Worm (Caenorhabditis elegans) whole organism, L4 larva: Measurements from ENCODE around the gene M02B7.2.

Experiments
- aha-1 ChIP-seq: fragments of 150-350 bp; peaks from one replicate; lab custom pipeline; 2014; ENCODE audit warnings: missing biosample characterization, missing genetic modification characterization
- aly-2 ChIP-seq: sonication (generic microtip); optimal IDR thresholded peaks from 2 replicates; lab custom pipeline; 2018; ENCODE audit warnings: missing biosample characterization, missing genetic modification characterization
- ama-1 ChIP-seq: fragments of 150-350 bp; optimal IDR thresholded peaks from 2 replicates; lab custom pipeline; 2014; ENCODE audit warnings: inconsistent platforms, mixed read lengths
- ceh-28 ChIP-seq: fragments of 150-350 bp; optimal IDR thresholded peaks from 2 replicates; lab custom pipeline; 2014; ENCODE audit warnings: missing biosample characterization, missing genetic modification reagents, missing genetic modification characterization
- egl-27 ChIP-seq: sonication (generic microtip); optimal IDR thresholded peaks from 3 replicates; lab custom pipeline; 2017; ENCODE audit warnings: missing biosample characterization, missing genetic modification reagents, missing genetic modification characterization
- lin-39 ChIP-seq: fragments of 150-350 bp; optimal IDR thresholded peaks from 2 replicates; lab custom pipeline; 2014; ENCODE audit warnings: missing biosample characterization, missing genetic modification reagents, missing genetic modification characterization
- mxl-3 ChIP-seq: fragments of 200-800 bp; sonication (Bioruptor generic); optimal IDR thresholded peaks from 2 replicates; lab custom pipeline; 2018; ENCODE audit warnings: mild to moderate bottlenecking, missing genetic modification characterization, missing compliant biosample characterization
- nhr-77 ChIP-seq: fragments of 150-350 bp; optimal IDR thresholded peaks from 2 replicates; lab custom pipeline; 2014; ENCODE audit warnings: missing biosample characterization, missing genetic modification characterization
- pha-4 ChIP-seq, 2 experiments: fragments of 150-350 bp in 1 of 2; fragments of 200-800 bp in 1 of 2; sonication (Bioruptor generic) in 1 of 2; IDR thresholded peaks in 1 of 2; optimal IDR thresholded peaks in 1 of 2; 2 replicates each; pipeline versions ENCODE4 v1.3.6 to Lab custom; 2014 to 2022; ENCODE audit warnings: missing genetic modification characterization in 2 of 2, missing genetic modification reagents in 2 of 2, missing biosample characterization in 1 of 2, missing compliant biosample characterization in 1 of 2
- pqm-1 ChIP-seq: sonication (generic microtip); optimal IDR thresholded peaks from 2 replicates; lab custom pipeline; 2017; ENCODE audit warnings: missing biosample characterization, missing genetic modification characterization
- set-16 ChIP-seq: fragments of 200-800 bp; sonication (Bioruptor generic); IDR thresholded peaks from 2 replicates; pipeline ENCODE4 v1.3.6; 2022; ENCODE audit warnings: missing genetic modification reagents, missing genetic modification characterization, missing compliant biosample characterization
- tag-97 ChIP-seq: fragments of 200-800 bp; sonication (Bioruptor generic); IDR thresholded peaks from 2 replicates; pipeline ENCODE4 v1.3.6; 2022; ENCODE audit warnings: missing genetic modification characterization, missing compliant biosample characterization
- unc-130 ChIP-seq: sonication (generic microtip); optimal IDR thresholded peaks from 2 replicates; lab custom pipeline; 2016; ENCODE audit warnings: missing genetic modification reagents, missing genetic modification characterization, missing compliant biosample characterization
- zag-1 ChIP-seq: fragments of 150-350 bp; optimal IDR thresholded peaks from 2 replicates; lab custom pipeline; 2014; ENCODE audit warnings: missing biosample characterization, missing genetic modification characterization

DNA sequence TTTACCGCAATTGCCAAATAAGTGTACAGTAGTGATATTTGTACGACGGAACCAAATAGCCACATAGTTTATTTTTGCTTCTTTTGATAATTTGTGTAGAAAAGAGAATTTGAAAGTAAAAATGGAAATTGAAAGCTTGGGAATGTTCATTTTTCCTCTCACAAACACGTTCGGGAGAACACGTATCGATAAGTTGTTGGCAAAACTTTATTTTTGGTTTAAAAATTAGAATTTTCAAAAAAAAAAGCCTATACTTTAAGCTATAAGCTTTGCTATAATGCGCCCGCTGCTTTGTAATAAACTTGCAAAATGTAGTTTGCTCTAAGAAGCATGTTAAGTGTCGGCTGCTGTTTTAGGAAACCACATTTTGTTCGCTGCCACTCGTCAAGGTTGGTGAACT is 48.0 kb upstream of the M02B7.2 start, which contains the start of gene Y37E11AR.7:
- TF ChIP-seq unc-130 (no peak), mxl-3 (GFP tag; lab: Kevin White, UChicago) (no peak), set-16 (no peak), lin-39 (no peak), aly-2 (tag; lab: Kevin White, UChicago) (no peak), egl-27 (no peak), pha-4 (GFP tag; IDR thresholded peaks at IDR 0.05; lab: Robert Waterston, UW) (no peak), pha-4 (tag; optimal IDR thresholded peaks at IDR 0.05; lab: Kevin White, UChicago) (no peak), pqm-1 (tag; lab: Kevin White, UChicago) (no peak), aha-1 (tag; lab: Kevin White, UChicago) (no peak), tag-97 (GFP tag; lab: Robert Waterston, UW) (no peak), ceh-28 (tag; lab: Kevin White, UChicago) (no peak), ama-1 (lab: Kevin White, UChicago) (no peak), nhr-77 (tag; lab: Kevin White, UChicago) (no peak), zag-1 (tag; lab: Kevin White, UChicago) (no peak)
